Worm (Caenorhabditis elegans): ENCODE results near the gene T07E3.2.

DNA sequence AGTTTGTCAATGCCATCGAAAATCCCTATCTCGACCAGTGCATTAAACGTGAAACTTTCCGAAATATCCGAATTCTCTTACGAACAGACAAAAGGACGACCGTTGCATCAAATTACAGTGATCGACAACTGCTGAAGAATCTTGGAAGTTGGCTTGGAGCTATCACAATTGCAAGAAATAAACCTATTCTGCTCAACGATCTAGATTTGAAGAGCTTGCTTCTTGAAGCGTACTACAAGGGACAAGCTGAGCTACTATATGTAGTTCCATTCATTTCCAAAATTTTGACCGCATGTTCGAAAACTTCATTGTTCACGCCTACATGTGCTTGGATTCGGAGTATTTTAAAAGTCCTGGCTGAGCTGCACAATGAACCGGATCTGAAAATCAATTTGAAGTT is 47.5 kb downstream of the T07E3.2 start:
- TF ChIP-seq tra-4 (tag; optimal IDR thresholded peaks at IDR 0.05) (no peak), ama-1 (optimal IDR thresholded peaks at IDR 0.05) (no peak), pes-1 (GFP tag; IDR thresholded peaks at IDR 0.05) (no peak), flt-1 (GFP tag; IDR thresholded peaks at IDR 0.05) (no peak), B0310.2 (tag; optimal IDR thresholded peaks at IDR 0.05) (no peak), hmg-4 (GFP tag; optimal IDR thresholded peaks at IDR 0.05) (no peak), scrt-1 (GFP tag; IDR thresholded peaks at IDR 0.05) (no peak), ceh-36 (tag; optimal IDR thresholded peaks at IDR 0.05) (no peak), F13C5.2 (tag; optimal IDR thresholded peaks at IDR 0.05) (no peak), sea-1 (GFP tag; conservative IDR thresholded peaks at IDR 0.05) (no peak), ceh-13 (GFP tag; optimal IDR thresholded peaks at IDR 0.05) (no peak)
